Worm (Caenorhabditis elegans) whole organism, mixed stage, embryonic: ENCODE data around the gene rpl-37.

Experiments
- M03D4.4 ChIP-seq: sonication (generic microtip); optimal IDR thresholded peaks from 2 replicates; lab custom pipeline; 2017; ENCODE audit warnings: mild to moderate bottlenecking, missing genetic modification characterization, missing compliant biosample characterization
- blmp-1 ChIP-seq: fragments of 150-350 bp; optimal IDR thresholded peaks from 2 replicates; lab custom pipeline; 2014; ENCODE audit warnings: missing biosample characterization, missing genetic modification characterization
- ceh-39 ChIP-seq: fragments of 150-350 bp; optimal IDR thresholded peaks from 2 replicates; lab custom pipeline; 2014; ENCODE audit warnings: missing biosample characterization, missing genetic modification characterization
- cnd-1 ChIP-seq: fragments of 200-800 bp; sonication (Bioruptor generic); optimal IDR thresholded peaks from 2 replicates; lab custom pipeline; 2018; ENCODE audit warnings: mild to moderate bottlenecking, missing genetic modification characterization, missing compliant biosample characterization
- elt-3 ChIP-seq: fragments of 150-350 bp; optimal IDR thresholded peaks from 2 replicates; lab custom pipeline; 2014; ENCODE audit warnings: missing biosample characterization, missing genetic modification characterization
- lin-13 ChIP-seq: fragments of 150-350 bp; optimal IDR thresholded peaks from 2 replicates; lab custom pipeline; 2014; ENCODE audit warnings: missing biosample characterization, missing genetic modification characterization
- mab-5 ChIP-seq: fragments of 150-350 bp; optimal IDR thresholded peaks from 2 replicates; lab custom pipeline; 2014; ENCODE audit warnings: missing biosample characterization, missing genetic modification characterization
- nhr-237 ChIP-seq: fragments of 150-350 bp; optimal IDR thresholded peaks from 2 replicates; lab custom pipeline; 2014; ENCODE audit warnings: missing biosample characterization, missing genetic modification characterization
- nhr-28 ChIP-seq: fragments of 150-350 bp; optimal IDR thresholded peaks from 2 replicates; lab custom pipeline; 2014; ENCODE audit warnings: missing biosample characterization, missing genetic modification characterization
- nhr-76 ChIP-seq: sonication (generic microtip); optimal IDR thresholded peaks from 2 replicates; lab custom pipeline; 2017; ENCODE audit warnings: missing biosample characterization, missing genetic modification characterization
- snpc-4 ChIP-seq: fragments of 150-350 bp; optimal IDR thresholded peaks from 2 replicates; lab custom pipeline; 2014; ENCODE audit warnings: missing biosample characterization, missing genetic modification characterization
- sptf-1 ChIP-seq: sonication (generic microtip); optimal IDR thresholded peaks from 2 replicates; lab custom pipeline; 2017; ENCODE audit warnings: mild to moderate bottlenecking, missing genetic modification characterization, moderate library complexity, missing compliant biosample characterization
- unc-62 ChIP-seq: fragments of 150-350 bp; optimal IDR thresholded peaks from 2 replicates; lab custom pipeline; 2014; ENCODE audit warnings: missing biosample characterization, missing genetic modification reagents, missing genetic modification characterization
- ztf-11 ChIP-seq: fragments of 150-350 bp; optimal IDR thresholded peaks from 2 replicates; lab custom pipeline; 2014; ENCODE audit warnings: missing biosample characterization, missing genetic modification characterization

- no peak for TF ChIP-seq blmp-1
- TF ChIP-seq lin-13 (tag; lab: Kevin White, UChicago): no peak
- no peak for TF ChIP-seq snpc-4 (tag; lab: Kevin White, UChicago)
- no peak for TF ChIP-seq nhr-76
- no peak for TF ChIP-seq mab-5
- no peak for TF ChIP-seq M03D4.4 (tag; lab: Kevin White, UChicago)
- no peak for TF ChIP-seq cnd-1 (tag; lab: Kevin White, UChicago)
- TF ChIP-seq nhr-28 (tag; lab: Kevin White, UChicago): no peak
- no peak for TF ChIP-seq unc-62 (GFP tag; lab: Kevin White, UChicago)
- no peak for TF ChIP-seq elt-3 (tag; lab: Kevin White, UChicago)
- TF ChIP-seq sptf-1 (tag; lab: Kevin White, UChicago): no peak
- no peak for TF ChIP-seq ztf-11
- TF ChIP-seq nhr-237: no peak
- no peak for TF ChIP-seq ceh-39 (tag; lab: Kevin White, UChicago)
These were observed 1.3 kb downstream of the rpl-37 start, which contains the start of gene pitp-1 for ce11 chrIII:3529744-3530208.
